Fruit fly (Drosophila melanogaster) whole organism, prepupa: ENCODE measurements around the gene CG43925.

Source experiments
- Blimp-1 ChIP-seq: fragments of 200-800 bp; sonication (Bioruptor generic); optimal IDR thresholded peaks from 3 replicates; lab custom pipeline; 2017; ENCODE audit warnings: missing biosample characterization, missing genetic modification characterization, mild to moderate bottlenecking, moderate library complexity, missing genetic modification reagents
- CG10631 ChIP-seq: fragments of 200-800 bp; sonication (Bioruptor generic); optimal IDR thresholded peaks from 2 replicates; lab custom pipeline; 2016; ENCODE audit warnings: missing biosample characterization, missing genetic modification characterization
- CG10669 ChIP-seq: fragments of 200-800 bp; sonication (Bioruptor generic); optimal IDR thresholded peaks from 3 replicates; lab custom pipeline; 2018; ENCODE audit warnings: missing biosample characterization, mild to moderate bottlenecking, missing genetic modification characterization, moderate library complexity
- CG11294 ChIP-seq: fragments of 200-800 bp; sonication (Bioruptor generic); IDR thresholded peaks from 2 replicates; pipeline ENCODE4 v1.3.6; 2022; ENCODE audit warnings: missing biosample characterization, missing genetic modification characterization
- CG11762 ChIP-seq: fragments of 200-800 bp; sonication (Bioruptor generic); optimal IDR thresholded peaks from 3 replicates; lab custom pipeline; 2016; ENCODE audit warnings: missing biosample characterization, missing genetic modification characterization; ENCODE audit not compliant: insufficient read depth
- CG11902 ChIP-seq: fragments of 200-800 bp; sonication (Bioruptor generic); optimal IDR thresholded peaks from 3 replicates; lab custom pipeline; 2016; ENCODE audit warnings: missing biosample characterization, missing genetic modification characterization
- CG16779 ChIP-seq: fragments of 200-800 bp; sonication (Bioruptor generic); optimal IDR thresholded peaks from 3 replicates; lab custom pipeline; 2017; ENCODE audit warnings: missing biosample characterization, mild to moderate bottlenecking, missing genetic modification characterization
- CG3032 ChIP-seq: fragments of 200-800 bp; optimal IDR thresholded peaks from 2 replicates; lab custom pipeline; 2019; ENCODE audit warnings: missing biosample characterization, mild to moderate bottlenecking, missing genetic modification characterization, moderate library complexity
- CG34406 ChIP-seq: fragments of 200-800 bp; sonication (Bioruptor generic); optimal IDR thresholded peaks from 3 replicates; lab custom pipeline; 2016; ENCODE audit warnings: missing biosample characterization, missing genetic modification characterization
- CG3919 ChIP-seq: fragments of 200-800 bp; sonication (Bioruptor generic); optimal IDR thresholded peaks from 3 replicates; lab custom pipeline; 2016; ENCODE audit warnings: missing biosample characterization, missing genetic modification characterization
- CG4318 ChIP-seq: fragments of 200-800 bp; sonication (Bioruptor generic); optimal IDR thresholded peaks from 3 replicates; lab custom pipeline; 2017; ENCODE audit warnings: missing biosample characterization, mild to moderate bottlenecking, missing genetic modification characterization
- CG6163 ChIP-seq: fragments of 200-800 bp; sonication (Bioruptor generic); IDR thresholded peaks from 3 replicates; pipeline ENCODE4 v1.3.6; 2022; ENCODE audit warnings: missing biosample characterization, missing genetic modification characterization
- CG6792 ChIP-seq: fragments of 200-800 bp; sonication (Bioruptor generic); optimal IDR thresholded peaks from 3 replicates; lab custom pipeline; 2016; ENCODE audit warnings: missing biosample characterization, missing genetic modification characterization
- CG6808 ChIP-seq: fragments of 200-800 bp; sonication (Bioruptor generic); optimal IDR thresholded peaks from 3 replicates; lab custom pipeline; 2017; ENCODE audit warnings: missing biosample characterization, missing genetic modification characterization, mild to moderate bottlenecking, moderate library complexity, missing genetic modification reagents
- CG6854 ChIP-seq: fragments of 200-800 bp; sonication (Bioruptor generic); optimal IDR thresholded peaks from 2 replicates; lab custom pipeline; 2017; ENCODE audit warnings: missing biosample characterization, mild to moderate bottlenecking, missing genetic modification characterization
- CG7368 ChIP-seq: fragments of 200-800 bp; sonication (Bioruptor generic); optimal IDR thresholded peaks from 3 replicates; lab custom pipeline; 2016; ENCODE audit warnings: missing biosample characterization, missing genetic modification characterization
- CG8119 ChIP-seq: fragments of 200-800 bp; sonication (Bioruptor generic); IDR thresholded peaks from 3 replicates; pipeline ENCODE4 v1.3.6; 2022; ENCODE audit warnings: missing biosample characterization, missing genetic modification characterization
- CG8319 ChIP-seq: fragments of 200-800 bp; sonication (Bioruptor generic); optimal IDR thresholded peaks from 3 replicates; lab custom pipeline; 2016; ENCODE audit warnings: missing biosample characterization, missing genetic modification characterization
- CG8632 ChIP-seq: fragments of 200-800 bp; sonication (Bioruptor generic); optimal IDR thresholded peaks from 3 replicates; lab custom pipeline; 2016; ENCODE audit warnings: missing biosample characterization, missing genetic modification characterization
- CG9139 ChIP-seq: fragments of 200-800 bp; sonication (Bioruptor generic); optimal IDR thresholded peaks from 3 replicates; lab custom pipeline; 2017; ENCODE audit warnings: missing biosample characterization, mild to moderate bottlenecking, missing genetic modification characterization
- Eip75B ChIP-seq: fragments of 200-800 bp; sonication (Bioruptor generic); optimal IDR thresholded peaks from 3 replicates; lab custom pipeline; 2016; ENCODE audit warnings: missing biosample characterization, missing genetic modification characterization
- Eip78C ChIP-seq: fragments of 200-800 bp; sonication (Bioruptor generic); peaks from one replicate; lab custom pipeline; 2016; ENCODE audit warnings: missing biosample characterization, missing genetic modification characterization
- Ets96B ChIP-seq: fragments of 200-800 bp; optimal IDR thresholded peaks from 2 replicates; lab custom pipeline; 2019; ENCODE audit warnings: missing biosample characterization, mild to moderate bottlenecking, missing genetic modification characterization, moderate library complexity
- Hr38 ChIP-seq: sonication (Bioruptor generic); optimal IDR thresholded peaks from 2 replicates; lab custom pipeline; 2016; ENCODE audit warnings: missing biosample characterization, missing genetic modification characterization
- Hr39 ChIP-seq: fragments of 200-800 bp; sonication (Bioruptor generic); optimal IDR thresholded peaks from 2 replicates; lab custom pipeline; 2016; ENCODE audit warnings: missing biosample characterization, missing genetic modification characterization
- Lpt ChIP-seq: fragments of 200-800 bp; sonication (Bioruptor generic); optimal IDR thresholded peaks from 3 replicates; lab custom pipeline; 2016; ENCODE audit warnings: missing biosample characterization, missing genetic modification characterization
- OdsH ChIP-seq: fragments of 200-800 bp; sonication (Bioruptor generic); optimal IDR thresholded peaks from 3 replicates; lab custom pipeline; 2016; ENCODE audit warnings: missing biosample characterization, missing genetic modification characterization
- Smox ChIP-seq: fragments of 200-800 bp; sonication (Bioruptor generic); optimal IDR thresholded peaks from 3 replicates; lab custom pipeline; 2016; ENCODE audit warnings: missing biosample characterization, missing genetic modification characterization
- achi ChIP-seq: fragments of 200-800 bp; sonication (Bioruptor generic); optimal IDR thresholded peaks from 3 replicates; lab custom pipeline; 2016; ENCODE audit warnings: missing biosample characterization, missing genetic modification characterization
- acj6 ChIP-seq: fragments of 200-800 bp; sonication (Bioruptor generic); optimal IDR thresholded peaks from 3 replicates; lab custom pipeline; 2016; ENCODE audit warnings: missing biosample characterization, missing genetic modification characterization
- cyc ChIP-seq: fragments of 200-800 bp; sonication (Bioruptor generic); optimal IDR thresholded peaks from 3 replicates; lab custom pipeline; 2016; ENCODE audit warnings: missing biosample characterization, missing genetic modification characterization
- dac ChIP-seq: fragments of 200-800 bp; sonication (Bioruptor generic); optimal IDR thresholded peaks from 2 replicates; lab custom pipeline; 2017; ENCODE audit warnings: missing biosample characterization, mild to moderate bottlenecking, missing genetic modification characterization
- dsx ChIP-seq: fragments of 200-800 bp; optimal IDR thresholded peaks from 3 replicates; lab custom pipeline; 2019; ENCODE audit warnings: missing biosample characterization, mild to moderate bottlenecking, missing genetic modification characterization, moderate library complexity; ENCODE audit not compliant: poor library complexity, severe bottlenecking
- eg ChIP-seq: fragments of 200-800 bp; sonication (Bioruptor generic); IDR thresholded peaks from 3 replicates; pipeline ENCODE4 v1.3.6; 2022; ENCODE audit warnings: missing biosample characterization, missing genetic modification characterization
- esn ChIP-seq: fragments of 200-800 bp; sonication (Bioruptor generic); optimal IDR thresholded peaks from 2 replicates; lab custom pipeline; 2016; ENCODE audit warnings: missing biosample characterization, mild to moderate bottlenecking, missing genetic modification characterization, moderate library complexity
- fkh ChIP-seq: fragments of 200-800 bp; sonication (Bioruptor generic); optimal IDR thresholded peaks from 3 replicates; lab custom pipeline; 2017; ENCODE audit warnings: missing biosample characterization, mild to moderate bottlenecking, missing genetic modification characterization, moderate library complexity
- net ChIP-seq: fragments of 200-800 bp; sonication (Bioruptor generic); optimal IDR thresholded peaks from 3 replicates; lab custom pipeline; 2016; ENCODE audit warnings: missing biosample characterization, missing genetic modification characterization
- salr ChIP-seq, 2 experiments: fragments of 200-800 bp; sonication (Bioruptor generic); optimal IDR thresholded peaks; 3 replicates each; lab custom pipeline; 2016 to 2018; ENCODE audit warnings: missing biosample characterization in 2 of 2, missing genetic modification characterization in 2 of 2, mild to moderate bottlenecking in 1 of 2
- spab ChIP-seq: fragments of 200-800 bp; sonication (Bioruptor generic); optimal IDR thresholded peaks from 2 replicates; lab custom pipeline; 2017; ENCODE audit warnings: missing biosample characterization, mild to moderate bottlenecking, missing genetic modification characterization, missing genetic modification reagents
- ss ChIP-seq, 2 experiments: fragments of 200-800 bp; sonication (Bioruptor generic); optimal IDR thresholded peaks; 2 replicates in 1 of 2; 3 replicates in 1 of 2; lab custom pipeline; 2017 to 2018; ENCODE audit warnings: mild to moderate bottlenecking in 2 of 2, missing biosample characterization in 2 of 2, missing genetic modification characterization in 2 of 2, moderate library complexity in 1 of 2
- svp ChIP-seq: fragments of 200-800 bp; sonication (Bioruptor generic); peaks from one replicate; lab custom pipeline; 2016; ENCODE audit warnings: missing biosample characterization, missing genetic modification characterization
- vri ChIP-seq: fragments of 200-800 bp; sonication (Bioruptor generic); optimal IDR thresholded peaks from 3 replicates; lab custom pipeline; 2016; ENCODE audit warnings: missing biosample characterization, mild to moderate bottlenecking, missing genetic modification characterization

The CG43925 gene

DNA sequence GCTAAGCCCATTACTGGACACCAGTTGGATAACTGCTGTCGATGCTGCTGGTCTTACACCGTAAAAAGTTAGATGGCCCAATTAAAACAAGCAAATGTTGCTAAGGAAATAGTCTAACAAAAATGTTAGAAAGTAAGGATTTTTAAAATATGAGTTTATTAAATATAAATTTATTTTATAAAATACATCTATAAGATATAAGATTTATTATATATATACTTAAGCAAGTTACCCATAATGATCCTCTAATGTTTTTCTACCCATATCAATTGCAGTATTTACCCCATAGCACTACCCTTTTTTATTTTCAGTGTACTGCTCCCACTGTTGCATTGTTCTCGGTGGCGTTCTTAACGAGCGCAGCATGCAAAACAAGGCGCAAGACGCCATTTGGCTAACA is 30.0 kb upstream of the CG43925 start (continued):
- no peak for TF ChIP-seq CG6854 (GFP tag; lab: Kevin White, UChicago)
- TF ChIP-seq CG3032 (tag; lab: Kevin White, UChicago): peak; percentile 85
- peak; percentile 24 for TF ChIP-seq CG11762 (GFP tag; lab: Kevin White, UChicago)
- no peak for TF ChIP-seq Hr39 (GFP tag; lab: Kevin White, UChicago)
- peak; percentile 71 for TF ChIP-seq spab (GFP tag; lab: Kevin White, UChicago)
- peak; percentile 4 for TF ChIP-seq CG11902 (GFP tag; lab: Kevin White, UChicago)
- no peak for TF ChIP-seq CG8319 (GFP tag; lab: Kevin White, UChicago)
- no peak; the same call in 1 of the 2 replicates for TF ChIP-seq CG11294 (GFP tag; lab: Robert Waterston, UW)
- no peak for TF ChIP-seq dac (GFP tag; lab: Kevin White, UChicago)
- TF ChIP-seq dsx (GFP tag; lab: Kevin White, UChicago): peak; percentile 80
- TF ChIP-seq CG10669: peak; percentile 69
- peak; percentile 83 for TF ChIP-seq Ets96B (tag; lab: Kevin White, UChicago)
- TF ChIP-seq CG16779: peak; percentile 16
- TF ChIP-seq eg (GFP tag; lab: Robert Waterston, UW): 0 out of 3 replicates have a peak, but pooled peaks have one; percentile 5
- TF ChIP-seq CG4318 (GFP tag; lab: Kevin White, UChicago): peak; percentile 36
- peak; percentile 57 for TF ChIP-seq svp (GFP tag; lab: Kevin White, UChicago)
- TF ChIP-seq CG8119 (GFP tag; lab: Robert Waterston, UW): peak; percentile 40; the same call in 1 of the 3 replicates
- no peak for TF ChIP-seq CG6792 (GFP tag; lab: Kevin White, UChicago)

DNA sequence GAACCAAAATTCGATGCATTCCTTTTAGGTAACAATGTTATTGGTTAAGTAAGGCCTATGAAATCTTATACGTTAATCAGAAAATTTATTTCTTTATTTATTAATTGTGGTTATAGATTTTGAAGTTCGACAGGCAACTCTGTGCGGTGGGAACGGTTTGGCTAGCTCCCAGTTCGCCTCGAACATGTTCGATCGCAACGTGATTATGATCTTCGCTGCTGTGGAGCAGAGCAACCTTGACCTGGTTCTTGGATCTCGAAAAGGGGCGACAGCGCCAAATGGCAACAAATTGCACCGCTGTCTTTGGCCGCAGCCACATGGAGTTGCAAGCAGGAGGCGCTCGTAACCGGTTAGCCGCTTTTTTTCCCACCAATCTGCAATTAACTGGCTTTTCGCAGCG is 21.9 kb upstream of the CG43925 start:
- TF ChIP-seq dac (GFP tag; lab: Kevin White, UChicago) (no peak), fkh (GFP tag; lab: Kevin White, UChicago) (no peak), CG6808 (no peak), salr (GFP tag; optimal IDR thresholded peaks at IDR 0.05; lab: Kevin White, UChicago) (no peak), acj6 (GFP tag; lab: Kevin White, UChicago) (no peak), ss (GFP tag; optimal IDR thresholded peaks at IDR 0.05; lab: Kevin White, UChicago) (peak in 1 of 2 experiments; percentile 59), Blimp-1 (GFP tag; lab: Kevin White, UChicago) (no peak), net (GFP tag; lab: Kevin White, UChicago) (no peak), Eip75B (peak; percentile 42)

- TF ChIP-seq Hr38 (GFP tag; lab: Kevin White, UChicago) (no peak), CG10631 (GFP tag; lab: Kevin White, UChicago) (peak; percentile 12), achi (peak; percentile 21), salr (GFP tag; optimal IDR thresholded peaks at IDR 0.05; lab: Kevin White, UChicago) (no peak), svp (GFP tag; lab: Kevin White, UChicago) (peak; percentile 66), OdsH (GFP tag; lab: Kevin White, UChicago) (peak; percentile 18), Eip78C (GFP tag; lab: Kevin White, UChicago) (peak; percentile 49), CG8119 (GFP tag; lab: Robert Waterston, UW) (peak; percentile 35; the same call in 1 of the 3 replicates), CG11294 (GFP tag; lab: Robert Waterston, UW) (peak; percentile 21; the same call in 1 of the 2 replicates), Ets96B (tag; lab: Kevin White, UChicago) (peak; percentile 27), Hr39 (GFP tag; lab: Kevin White, UChicago) (no peak), CG6163 (0 out of 3 replicates have a peak, but pooled peaks have one; percentile 32), CG34406 (GFP tag; lab: Kevin White, UChicago) (no peak)
Observed at dm6 chr2L:13156349-13156748, 19.9 kb upstream of the CG43925 start.

- no peak for TF ChIP-seq vri (GFP tag; lab: Kevin White, UChicago)
- TF ChIP-seq dac (GFP tag; lab: Kevin White, UChicago): no peak
- TF ChIP-seq CG8119 (GFP tag; lab: Robert Waterston, UW): 0 out of 3 replicates have a peak, but pooled peaks have one; percentile 22
- TF ChIP-seq CG8319 (GFP tag; lab: Kevin White, UChicago): no peak
- peak; percentile 36 for TF ChIP-seq CG3919
- peak; percentile 9 for TF ChIP-seq esn (GFP tag; lab: Kevin White, UChicago)
- TF ChIP-seq CG6163: no peak
- peak; percentile 22 for TF ChIP-seq CG8632
- TF ChIP-seq OdsH (GFP tag; lab: Kevin White, UChicago): no peak
- no peak for TF ChIP-seq Hr39 (GFP tag; lab: Kevin White, UChicago)
- TF ChIP-seq CG7368 (GFP tag; lab: Kevin White, UChicago): no peak
- TF ChIP-seq Hr38 (GFP tag; lab: Kevin White, UChicago): no peak
- no peak for TF ChIP-seq cyc
- TF ChIP-seq CG6854 (GFP tag; lab: Kevin White, UChicago): peak; percentile 39
- no peak for TF ChIP-seq fkh (GFP tag; lab: Kevin White, UChicago)
- peak in 1 of 2 experiments; percentile 13 for TF ChIP-seq ss (GFP tag; optimal IDR thresholded peaks at IDR 0.05; lab: Kevin White, UChicago)
- TF ChIP-seq achi: no peak
- no peak for TF ChIP-seq Lpt (GFP tag; lab: Kevin White, UChicago)
- no peak for TF ChIP-seq Blimp-1 (GFP tag; lab: Kevin White, UChicago)
- no peak for TF ChIP-seq spab (GFP tag; lab: Kevin White, UChicago)
- no peak for TF ChIP-seq CG9139
- no peak for TF ChIP-seq Smox (GFP tag; lab: Kevin White, UChicago)
- no peak for TF ChIP-seq svp (GFP tag; lab: Kevin White, UChicago)
Observed at dm6 chr2L:13157903-13158302, 18.3 kb upstream of the CG43925 start.
